Fruit fly (Drosophila melanogaster) whole organism, embryonic: ENCODE measurements around the gene CG4210.

Source experiments
- ATbp ChIP-seq: fragments of 200-800 bp; sonication (Bioruptor generic); optimal IDR thresholded peaks from 2 replicates; lab custom pipeline; 2017; ENCODE audit warnings: missing biosample characterization, mild to moderate bottlenecking, missing genetic modification characterization, missing genetic modification reagents
- Atf3 ChIP-seq: fragments of 200-800 bp; sonication (Bioruptor generic); optimal IDR thresholded peaks from 3 replicates; lab custom pipeline; 2016; ENCODE audit warnings: missing biosample characterization, missing genetic modification characterization
- Awh ChIP-seq: fragments of 200-800 bp; sonication (Bioruptor generic); IDR thresholded peaks from 2 replicates; pipeline ENCODE4, ENCODE4 v1.3.6; 2022; ENCODE audit warnings: missing biosample characterization, missing genetic modification characterization
- CG10366 ChIP-seq: fragments of 200-800 bp; sonication (Bioruptor generic); IDR thresholded peaks from 2 replicates; pipeline ENCODE4 v1.3.6; 2022; ENCODE audit warnings: missing biosample characterization, missing genetic modification characterization
- CG10959 ChIP-seq: fragments of 200-800 bp; sonication (Bioruptor generic); IDR thresholded peaks from 2 replicates; pipeline ENCODE4 v1.3.6; 2022; ENCODE audit warnings: missing biosample characterization, missing genetic modification characterization
- CG11085 ChIP-seq: fragments of 200-800 bp; sonication (Bioruptor generic); IDR thresholded peaks from 2 replicates; pipeline ENCODE4 v1.3.6; 2022; ENCODE audit warnings: missing biosample characterization, missing genetic modification characterization
- CG11695 ChIP-seq: fragments of 200-800 bp; sonication (Bioruptor generic); IDR thresholded peaks from 3 replicates; pipeline ENCODE4 v1.3.6; 2022; ENCODE audit warnings: missing biosample characterization, missing genetic modification characterization
- CG1233 ChIP-seq: fragments of 200-800 bp; sonication (Bioruptor generic); optimal IDR thresholded peaks from 4 replicates; lab custom pipeline; 2018; ENCODE audit warnings: missing biosample characterization, mild to moderate bottlenecking, missing genetic modification characterization
- CG14441 ChIP-seq: fragments of 200-800 bp; sonication (Bioruptor generic); IDR thresholded peaks from 2 replicates; pipeline ENCODE4 v1.3.6; 2022; ENCODE audit warnings: missing biosample characterization, missing genetic modification characterization
- CG16863 ChIP-seq: fragments of 200-800 bp; sonication (Bioruptor generic); optimal IDR thresholded peaks from 3 replicates; lab custom pipeline; 2016; ENCODE audit warnings: missing biosample characterization, missing genetic modification characterization
- CG17802 ChIP-seq: fragments of 200-800 bp; sonication (Bioruptor generic); optimal IDR thresholded peaks from 2 replicates; lab custom pipeline; 2018; ENCODE audit warnings: missing biosample characterization, mild to moderate bottlenecking, missing genetic modification characterization, moderate library complexity
- CG1792 ChIP-seq: fragments of 200-800 bp; sonication (Bioruptor generic); optimal IDR thresholded peaks from 2 replicates; lab custom pipeline; 2016; ENCODE audit warnings: missing biosample characterization, missing genetic modification characterization
- CG2199 ChIP-seq: fragments of 200-800 bp; sonication (Bioruptor generic); IDR thresholded peaks from 3 replicates; pipeline ENCODE4 v1.3.6; 2022; ENCODE audit warnings: missing biosample characterization, missing genetic modification characterization
- CG2712 ChIP-seq: fragments of 200-800 bp; optimal IDR thresholded peaks from 3 replicates; lab custom pipeline; 2019; ENCODE audit warnings: missing biosample characterization, mild to moderate bottlenecking, missing genetic modification characterization, moderate library complexity
- CG30403 ChIP-seq: fragments of 200-800 bp; sonication (Bioruptor generic); optimal IDR thresholded peaks from 3 replicates; lab custom pipeline; 2016; ENCODE audit warnings: missing biosample characterization, missing genetic modification characterization
- CG32772 ChIP-seq: fragments of 200-800 bp; sonication (Bioruptor generic); IDR thresholded peaks from 2 replicates; pipeline ENCODE4 v1.3.6; 2022; ENCODE audit warnings: missing biosample characterization, missing genetic modification characterization
- CG33557 ChIP-seq: fragments of 200-800 bp; sonication (Bioruptor generic); optimal IDR thresholded peaks from 2 replicates; lab custom pipeline; 2019; ENCODE audit warnings: missing biosample characterization, mild to moderate bottlenecking, missing genetic modification characterization, moderate library complexity
- CG3995 ChIP-seq: fragments of 200-800 bp; sonication (Bioruptor generic); optimal IDR thresholded peaks from 3 replicates; lab custom pipeline; 2016; ENCODE audit warnings: missing biosample characterization, missing genetic modification characterization
- CG6689 ChIP-seq: fragments of 200-800 bp; sonication (Bioruptor generic); IDR thresholded peaks from 2 replicates; pipeline ENCODE4 v1.3.6; 2022; ENCODE audit warnings: missing biosample characterization, missing genetic modification characterization
- CG8089 ChIP-seq: fragments of 200-800 bp; sonication (Bioruptor generic); optimal IDR thresholded peaks from 3 replicates; lab custom pipeline; 2016; ENCODE audit warnings: missing biosample characterization, missing genetic modification characterization
- CG8944 ChIP-seq: fragments of 200-800 bp; sonication (Bioruptor generic); optimal IDR thresholded peaks from 3 replicates; lab custom pipeline; 2016; ENCODE audit warnings: missing biosample characterization, missing genetic modification characterization
- Camta ChIP-seq: fragments of 200-800 bp; sonication (Bioruptor generic); optimal IDR thresholded peaks from 2 replicates; lab custom pipeline; 2016; ENCODE audit warnings: missing biosample characterization, missing genetic modification characterization
- Fer2 ChIP-seq: fragments of 200-800 bp; sonication (Bioruptor generic); optimal IDR thresholded peaks from 2 replicates; lab custom pipeline; 2018; ENCODE audit warnings: missing biosample characterization, mild to moderate bottlenecking, missing genetic modification characterization, moderate library complexity
- H15 ChIP-seq: fragments of 200-800 bp; sonication (Bioruptor generic); IDR thresholded peaks from 3 replicates; pipeline ENCODE4 v1.3.6; 2022; ENCODE audit warnings: missing biosample characterization, missing genetic modification characterization
- Hmr ChIP-seq: fragments of 200-800 bp; sonication (Bioruptor generic); optimal IDR thresholded peaks from 3 replicates; lab custom pipeline; 2017; ENCODE audit warnings: mild to moderate bottlenecking, missing biosample characterization, missing genetic modification reagents, missing genetic modification characterization
- Hmx ChIP-seq: fragments of 200-800 bp; sonication (Bioruptor generic); optimal IDR thresholded peaks from 2 replicates; lab custom pipeline; 2016; ENCODE audit warnings: missing biosample characterization, missing genetic modification characterization
- MESR4 ChIP-seq: fragments of 200-800 bp; sonication (Bioruptor generic); optimal IDR thresholded peaks from 2 replicates; lab custom pipeline; 2018; ENCODE audit warnings: missing biosample characterization, mild to moderate bottlenecking, missing genetic modification characterization, moderate library complexity
- Mad ChIP-seq: fragments of 200-800 bp; sonication (Bioruptor generic); optimal IDR thresholded peaks from 2 replicates; lab custom pipeline; 2016; ENCODE audit warnings: missing biosample characterization, missing genetic modification characterization
- Mes4 ChIP-seq: fragments of 200-800 bp; sonication (Bioruptor generic); optimal IDR thresholded peaks from 2 replicates; lab custom pipeline; 2016; ENCODE audit warnings: missing biosample characterization, missing genetic modification characterization
- Nf-YA ChIP-seq: fragments of 200-800 bp; sonication (Bioruptor generic); IDR thresholded peaks from 2 replicates; pipeline ENCODE4 v1.3.6; 2022; ENCODE audit warnings: missing biosample characterization, missing genetic modification characterization
- Ptx1 ChIP-seq: fragments of 200-800 bp; sonication (Bioruptor generic); IDR thresholded peaks from 2 replicates; pipeline ENCODE4 v1.3.6; 2022; ENCODE audit warnings: missing biosample characterization, missing genetic modification characterization
- Ravus ChIP-seq: fragments of 200-800 bp; sonication (Bioruptor generic); IDR thresholded peaks from 2 replicates; pipeline ENCODE4 v1.3.6; 2022; ENCODE audit warnings: missing biosample characterization, missing genetic modification characterization
- Sox102F ChIP-seq: fragments of 200-800 bp; sonication (Bioruptor generic); optimal IDR thresholded peaks from 2 replicates; lab custom pipeline; 2018; ENCODE audit warnings: missing biosample characterization, mild to moderate bottlenecking, missing genetic modification characterization, moderate library complexity
- Sry-β ChIP-seq: fragments of 200-800 bp; sonication (Bioruptor generic); optimal IDR thresholded peaks from 2 replicates; lab custom pipeline; 2018; ENCODE audit warnings: missing biosample characterization, mild to moderate bottlenecking, missing genetic modification characterization, moderate library complexity
- Stat92E ChIP-seq, 3 experiments: fragments of >200 bp in 2 of 3; fragments of 200-800 bp in 1 of 3; sonication (Bioruptor generic) in 1 of 3; optimal IDR thresholded peaks; 2 replicates each; lab custom pipeline; 2017 to 2019; ENCODE audit warnings: missing biosample characterization in 3 of 3, missing genetic modification characterization in 3 of 3, mild to moderate bottlenecking in 1 of 3, moderate library complexity in 1 of 3
- Tbp ChIP-seq: fragments of >200 bp; optimal IDR thresholded peaks from 2 replicates; lab custom pipeline; 2018; ENCODE audit warnings: missing biosample characterization, missing genetic modification characterization
- ab ChIP-seq: fragments of 200-800 bp; sonication (Bioruptor generic); optimal IDR thresholded peaks from 2 replicates; lab custom pipeline; 2016; ENCODE audit warnings: missing biosample characterization, missing genetic modification characterization
- cad ChIP-seq: fragments of >200 bp; optimal IDR thresholded peaks from 2 replicates; lab custom pipeline; 2017; ENCODE audit warnings: missing biosample characterization, missing genetic modification characterization
- crol ChIP-seq: fragments of 200-800 bp; sonication (Bioruptor generic); IDR thresholded peaks from 2 replicates; pipeline ENCODE4 v1.3.6; 2022; ENCODE audit warnings: missing biosample characterization, missing genetic modification characterization
- hkb ChIP-seq, 2 experiments: fragments of 200-800 bp in 1 of 2; fragments of >200 bp in 1 of 2; sonication (Bioruptor generic) in 1 of 2; IDR thresholded peaks in 1 of 2; optimal IDR thresholded peaks in 1 of 2; 2 replicates each; pipeline versions ENCODE4 v1.3.6 to Lab custom; 2017 to 2022; ENCODE audit warnings: missing biosample characterization in 1 of 2, missing genetic modification characterization in 1 of 2
- kah ChIP-seq: fragments of 200-800 bp; sonication (Bioruptor generic); optimal IDR thresholded peaks from 2 replicates; lab custom pipeline; 2018; ENCODE audit warnings: missing biosample characterization, mild to moderate bottlenecking, missing genetic modification characterization
- ken ChIP-seq: fragments of 200-800 bp; sonication (Bioruptor generic); IDR thresholded peaks from 3 replicates; pipeline ENCODE4 v1.3.6; 2022; ENCODE audit warnings: missing biosample characterization, missing genetic modification characterization
- klu ChIP-seq: fragments of 200-800 bp; sonication (Bioruptor generic); IDR thresholded peaks from 2 replicates; pipeline ENCODE4 v1.3.6; 2022; ENCODE audit warnings: missing biosample characterization, missing genetic modification characterization
- lola ChIP-seq, 3 experiments: fragments of >200 bp in 2 of 3; fragments of 200-800 bp in 1 of 3; sonication (Bioruptor generic) in 1 of 3; optimal IDR thresholded peaks; 2 replicates each; lab custom pipeline; 2017 to 2019; ENCODE audit warnings: missing biosample characterization in 3 of 3, missing genetic modification characterization in 3 of 3, mild to moderate bottlenecking in 1 of 3, moderate library complexity in 1 of 3
- phol ChIP-seq: fragments of 200-800 bp; sonication (Bioruptor generic); optimal IDR thresholded peaks from 3 replicates; lab custom pipeline; 2018; ENCODE audit warnings: missing biosample characterization, mild to moderate bottlenecking, missing genetic modification characterization, moderate library complexity
- ranshi ChIP-seq: fragments of 200-800 bp; sonication (Bioruptor generic); IDR thresholded peaks from 2 replicates; pipeline ENCODE4 v1.3.6; 2022; ENCODE audit warnings: missing biosample characterization, missing genetic modification characterization
- run ChIP-seq: fragments of 200-800 bp; sonication (Bioruptor generic); optimal IDR thresholded peaks from 3 replicates; lab custom pipeline; 2018; ENCODE audit warnings: missing biosample characterization, mild to moderate bottlenecking, missing genetic modification characterization
- slou ChIP-seq: fragments of 200-800 bp; sonication (Bioruptor generic); optimal IDR thresholded peaks from 3 replicates; lab custom pipeline; 2016; ENCODE audit warnings: missing biosample characterization, missing genetic modification characterization
- so ChIP-seq: fragments of 200-800 bp; sonication (Bioruptor generic); IDR thresholded peaks from 3 replicates; pipeline ENCODE4 v1.3.6; 2022; ENCODE audit warnings: missing biosample characterization, missing genetic modification characterization
- ssp ChIP-seq: fragments of 200-800 bp; sonication (Bioruptor generic); IDR thresholded peaks from 2 replicates; pipeline ENCODE4 v1.3.6; 2022; ENCODE audit warnings: missing biosample characterization, missing genetic modification characterization
- tll ChIP-seq, 2 experiments: fragments of 200-800 bp in 1 of 2; fragments of >200 bp in 1 of 2; sonication (Bioruptor generic) in 1 of 2; optimal IDR thresholded peaks; 2 replicates each; lab custom pipeline; 2017 to 2019; ENCODE audit warnings: missing biosample characterization in 2 of 2, missing genetic modification characterization in 2 of 2, mild to moderate bottlenecking in 1 of 2, moderate library complexity in 1 of 2
- trem ChIP-seq: fragments of 200-800 bp; optimal IDR thresholded peaks from 3 replicates; lab custom pipeline; 2019; ENCODE audit warnings: missing biosample characterization, mild to moderate bottlenecking, missing genetic modification characterization, moderate library complexity

CG4210 gene

dm6 chr3R:15225279-15225730 lies 11.5 kb downstream of the CG4210 start, which contains the start of the genes CG31344 and Caf1-55 (continued):
- TF ChIP-seq MESR4 (GFP tag; lab: Kevin White, UChicago): peak; percentile 65
- TF ChIP-seq ken (GFP tag; lab: Robert Waterston, UW): peak; percentile 16; the same call in 1 of the 3 replicates
- no peak for TF ChIP-seq kah
- TF ChIP-seq tll (GFP tag; optimal IDR thresholded peaks at IDR 0.05; lab: Kevin White, UChicago): no peak
- no peak for TF ChIP-seq CG17802
- TF ChIP-seq CG11695 (GFP tag; lab: Robert Waterston, UW): no peak
- TF ChIP-seq Hmr: no peak
- TF ChIP-seq Fer2 (tag; lab: Kevin White, UChicago): no peak
- no peak for TF ChIP-seq CG2199
- TF ChIP-seq slou: no peak
- no peak for TF ChIP-seq run
- no peak for TF ChIP-seq crol (GFP tag; lab: Robert Waterston, UW)
- TF ChIP-seq CG32772 (GFP tag; lab: Robert Waterston, UW): no peak
- TF ChIP-seq Tbp (GFP tag; lab: Kevin White, UChicago): no peak
- no peak for TF ChIP-seq Ravus (GFP tag; lab: Robert Waterston, UW)
- TF ChIP-seq CG10959 (GFP tag; lab: Robert Waterston, UW): no peak
- TF ChIP-seq CG6689 (GFP tag; lab: Robert Waterston, UW): no peak
- no peak for TF ChIP-seq ATbp (GFP tag; lab: Kevin White, UChicago)
- no peak for TF ChIP-seq ranshi (GFP tag; lab: Robert Waterston, UW)
- TF ChIP-seq CG10366 (GFP tag; lab: Robert Waterston, UW): no peak
- no peak for TF ChIP-seq CG14441 (GFP tag; lab: Robert Waterston, UW)
- TF ChIP-seq trem (tag; lab: Kevin White, UChicago): peak; percentile 85
- TF ChIP-seq ab (GFP tag; lab: Kevin White, UChicago): no peak
- TF ChIP-seq CG3995 (GFP tag; lab: Kevin White, UChicago): peak; percentile 78
- TF ChIP-seq cad: no peak
- TF ChIP-seq CG11085 (GFP tag; lab: Robert Waterston, UW): no peak
- TF ChIP-seq lola (GFP tag; optimal IDR thresholded peaks at IDR 0.05; lab: Kevin White, UChicago): no peak
- TF ChIP-seq Atf3 (GFP tag; lab: Kevin White, UChicago): no peak
- no peak for TF ChIP-seq Sox102F (GFP tag; lab: Kevin White, UChicago)
- TF ChIP-seq CG8944 (GFP tag; lab: Kevin White, UChicago): no peak
- no peak for TF ChIP-seq Hmx
- no peak for TF ChIP-seq ssp (GFP tag; lab: Robert Waterston, UW)
- TF ChIP-seq Mad (GFP tag; lab: Kevin White, UChicago): no peak
- TF ChIP-seq hkb (optimal IDR thresholded peaks at IDR 0.05; lab: Kevin White, UChicago): no peak
- TF ChIP-seq hkb (GFP tag; IDR thresholded peaks at IDR 0.05; lab: Robert Waterston, UW): no peak
- no peak for TF ChIP-seq Camta
- no peak for TF ChIP-seq klu (GFP tag; lab: Robert Waterston, UW)
- TF ChIP-seq CG2712 (tag; lab: Kevin White, UChicago): peak; percentile 42
- TF ChIP-seq CG30403 (GFP tag; lab: Kevin White, UChicago): peak; percentile 18
- no peak for TF ChIP-seq H15 (GFP tag; lab: Robert Waterston, UW)
- TF ChIP-seq Nf-YA: no peak
- TF ChIP-seq Awh: no peak
- no peak for TF ChIP-seq CG1792
- TF ChIP-seq Sry-β (GFP tag; lab: Kevin White, UChicago): no peak
- no peak for TF ChIP-seq Ptx1 (GFP tag; lab: Robert Waterston, UW)
- TF ChIP-seq CG16863 (GFP tag; lab: Kevin White, UChicago): no peak
- TF ChIP-seq CG1233 (GFP tag; lab: Kevin White, UChicago): no peak
- no peak for TF ChIP-seq CG33557 (GFP tag; lab: Kevin White, UChicago)
- no peak for TF ChIP-seq so (GFP tag; lab: Robert Waterston, UW)
- peak in 1 of 3 experiments; percentile 69 for TF ChIP-seq Stat92E (GFP tag; optimal IDR thresholded peaks at IDR 0.05; lab: Kevin White, UChicago)
- no peak for TF ChIP-seq CG8089 (GFP tag; lab: Kevin White, UChicago)
- TF ChIP-seq phol (tag; lab: Kevin White, UChicago): peak; percentile 89
- TF ChIP-seq Mes4 (GFP tag; lab: Kevin White, UChicago): no peak
